Worm (Caenorhabditis elegans) whole organism, midembryonic: ENCODE results near the gene sas-1.

Source experiments
- T22C8.4 ChIP-seq: fragments of 200-800 bp; sonication (Bioruptor generic); IDR thresholded peaks from 2 replicates; pipeline ENCODE4 v1.3.6; 2022; ENCODE audit warnings: missing genetic modification characterization, missing compliant biosample characterization
- flt-1 ChIP-seq: fragments of 200-800 bp; sonication (Bioruptor generic); IDR thresholded peaks from 2 replicates; pipeline ENCODE4 v1.3.6; 2022; ENCODE audit warnings: missing genetic modification characterization, missing compliant biosample characterization
- med-1 ChIP-seq: sonication (generic microtip); optimal IDR thresholded peaks from 2 replicates; lab custom pipeline; 2017; ENCODE audit warnings: missing genetic modification characterization, mild to moderate bottlenecking, missing compliant biosample characterization, antibody characterized with exemption, missing genetic modification reagents; ENCODE audit not compliant: insufficient read depth
- ref-1 ChIP-seq: fragments of 200-800 bp; sonication (Bioruptor generic); conservative IDR thresholded peaks from 2 replicates; pipeline ENCODE4 v1.3.6; 2022; ENCODE audit warnings: missing genetic modification reagents, missing genetic modification characterization, missing compliant biosample characterization
- ztf-23 ChIP-seq: fragments of 200-800 bp; sonication (Bioruptor generic); IDR thresholded peaks from 2 replicates; pipeline ENCODE4 v1.3.6; 2022; ENCODE audit warnings: missing genetic modification reagents, missing genetic modification characterization, missing compliant biosample characterization
- ztf-29 ChIP-seq: fragments of 200-800 bp; sonication (Bioruptor generic); IDR thresholded peaks from 2 replicates; pipeline ENCODE4 v1.3.6; 2022; ENCODE audit warnings: missing genetic modification reagents, missing genetic modification characterization, missing compliant biosample characterization

DNA sequence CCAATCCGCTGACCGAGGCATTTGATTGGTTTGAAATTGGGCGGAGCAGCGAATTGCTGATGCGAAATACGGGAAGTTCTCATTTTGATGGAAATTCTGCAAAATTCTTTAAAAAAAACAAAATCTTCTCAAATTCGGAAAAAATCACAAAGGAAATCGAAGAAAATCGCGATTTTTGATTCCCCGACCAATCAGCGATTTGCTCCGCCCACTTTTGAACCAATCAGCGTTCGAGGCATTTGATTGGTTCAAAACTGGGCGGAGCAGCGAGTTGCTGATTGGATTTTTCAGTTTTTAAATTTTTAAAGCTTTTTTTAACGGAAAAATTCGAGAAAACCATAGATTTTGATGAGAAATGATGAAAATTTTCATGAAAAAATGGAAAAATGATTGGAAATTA lies 41.0 kb downstream of the sas-1 start:
- TF ChIP-seq T22C8.4 (GFP tag; lab: Robert Waterston, UW) = no peak
- TF ChIP-seq ztf-23 (GFP tag; lab: Robert Waterston, UW) = no peak
- TF ChIP-seq flt-1 = no peak
- no peak for TF ChIP-seq med-1 (GFP tag; lab: Kevin White, UChicago)
- no peak for TF ChIP-seq ztf-29 (GFP tag; lab: Robert Waterston, UW)
- TF ChIP-seq ref-1 (GFP tag; lab: Robert Waterston, UW) = no peak
